Worm (Caenorhabditis elegans) whole organism, early embryonic: ENCODE measurements around the gene B0524.2.

Source experiments
- ama-1 ChIP-seq: fragments of 150-350 bp; optimal IDR thresholded peaks from 2 replicates; lab custom pipeline; 2014
- ets-7 ChIP-seq: sonication (generic microtip); optimal IDR thresholded peaks from 2 replicates; lab custom pipeline; 2016; ENCODE audit warnings: missing genotype, missing genetic modification characterization, missing compliant biosample characterization
- hmg-4 ChIP-seq: fragments of 200-800 bp; sonication (Bioruptor generic); optimal IDR thresholded peaks from 2 replicates; lab custom pipeline; 2018; ENCODE audit warnings: mild to moderate bottlenecking, missing genetic modification characterization, missing compliant biosample characterization
- sea-1 ChIP-seq: fragments of 200-800 bp; sonication (Bioruptor generic); conservative IDR thresholded peaks from 2 replicates; pipeline ENCODE4 v1.3.6; 2022; ENCODE audit warnings: missing genetic modification characterization, missing compliant biosample characterization

- TF ChIP-seq hmg-4 (GFP tag; lab: Kevin White, UChicago): no peak
- TF ChIP-seq ama-1 (lab: Kevin White, UChicago): no peak
- no peak for TF ChIP-seq sea-1
- TF ChIP-seq ets-7: no peak
Observed at ce11 chrIII:1878918-1879317, 14.9 kb upstream of the B0524.2 start.
